Fruit fly (Drosophila melanogaster) whole organism, wandering third instar larva: Measurements from ENCODE around the gene Pih1D1.

Source experiments
- Abd-B ChIP-seq: fragments of >200 bp; optimal IDR thresholded peaks from 2 replicates; lab custom pipeline; 2017; ENCODE audit warnings: missing biosample characterization, missing genetic modification characterization
- CG32264 ChIP-seq: fragments of 200-800 bp; sonication (Bioruptor generic); optimal IDR thresholded peaks from 2 replicates; lab custom pipeline; 2016; ENCODE audit warnings: missing biosample characterization, missing genetic modification characterization
- CrebA ChIP-seq: fragments of 200-800 bp; sonication (Bioruptor generic); optimal IDR thresholded peaks from 2 replicates; lab custom pipeline; 2016; ENCODE audit warnings: missing biosample characterization, mild to moderate bottlenecking, missing genetic modification characterization, borderline replicate concordance
- Dfd ChIP-seq: fragments of >200 bp; optimal IDR thresholded peaks from 2 replicates; lab custom pipeline; 2017; ENCODE audit warnings: missing biosample characterization, missing genetic modification characterization
- Dif ChIP-seq: fragments of 200-275, 200-300 bp; sonication (Bioruptor generic); optimal IDR thresholded peaks from 2 replicates; lab custom pipeline; 2018; ENCODE audit warnings: missing biosample characterization, missing genetic modification characterization; ENCODE audit not compliant: partially characterized antibody
- GATAd ChIP-seq: sonication (Bioruptor generic); optimal IDR thresholded peaks from 2 replicates; lab custom pipeline; 2016; ENCODE audit warnings: missing biosample characterization, missing genetic modification characterization
- HLH106 ChIP-seq: fragments of 200-800 bp; optimal IDR thresholded peaks from 3 replicates; lab custom pipeline; 2019; ENCODE audit warnings: missing biosample characterization, mild to moderate bottlenecking, missing genetic modification characterization, moderate library complexity
- Hnf4 ChIP-seq: fragments of 200-800 bp; sonication (Bioruptor generic); optimal IDR thresholded peaks from 2 replicates; lab custom pipeline; 2016; ENCODE audit warnings: missing biosample characterization, mild to moderate bottlenecking, missing genetic modification characterization
- Hr78 ChIP-seq: fragments of >200 bp; optimal IDR thresholded peaks from 2 replicates; lab custom pipeline; 2017; ENCODE audit warnings: missing biosample characterization, missing genetic modification characterization
- Hr83 ChIP-seq: fragments of 200-300 bp; sonication (Bioruptor generic); optimal IDR thresholded peaks from 2 replicates; lab custom pipeline; 2016; ENCODE audit warnings: missing biosample characterization, mild to moderate bottlenecking, missing genetic modification characterization, moderate library complexity; ENCODE audit not compliant: poor library complexity, severe bottlenecking
- Mio ChIP-seq: sonication (Bioruptor generic); optimal IDR thresholded peaks from 2 replicates; lab custom pipeline; 2016; ENCODE audit warnings: missing biosample characterization, missing genetic modification characterization
- Myc ChIP-seq: fragments of >200 bp; optimal IDR thresholded peaks from 2 replicates; lab custom pipeline; 2017
- N ChIP-seq: fragments of >200 bp; optimal IDR thresholded peaks from 2 replicates; lab custom pipeline; 2018; ENCODE audit warnings: missing biosample characterization, missing external identifiers, missing genetic modification characterization
- Rel ChIP-seq, 2 experiments: fragments of 200-800 bp; sonication (Bioruptor generic) in 1 of 2; optimal IDR thresholded peaks; 2 replicates in 1 of 2; 3 replicates in 1 of 2; lab custom pipeline; 2016 to 2019; ENCODE audit warnings: mild to moderate bottlenecking in 2 of 2, missing biosample characterization in 2 of 2, missing genetic modification characterization in 2 of 2, moderate library complexity in 1 of 2
- Sp1 ChIP-seq: fragments of 200-800 bp; sonication (Bioruptor generic); optimal IDR thresholded peaks from 3 replicates; lab custom pipeline; 2019; ENCODE audit warnings: missing biosample characterization, mild to moderate bottlenecking, missing genetic modification characterization, moderate library complexity
- Vsx2 ChIP-seq: fragments of 200-300, 225-300 bp; sonication (Bioruptor generic); optimal IDR thresholded peaks from 2 replicates; lab custom pipeline; 2018; ENCODE audit warnings: missing biosample characterization, missing genetic modification characterization; ENCODE audit not compliant: partially characterized antibody
- br ChIP-seq: fragments of 200-800 bp; sonication (Bioruptor generic); optimal IDR thresholded peaks from 2 replicates; lab custom pipeline; 2016; ENCODE audit warnings: missing biosample characterization, missing genetic modification characterization
- brk ChIP-seq: fragments of 200-800 bp; sonication (Bioruptor generic); optimal IDR thresholded peaks from 2 replicates; lab custom pipeline; 2016; ENCODE audit warnings: missing biosample characterization, mild to moderate bottlenecking, missing genetic modification characterization
- dl ChIP-seq, 2 experiments: fragments of 175-275, 200-275 bp in 1 of 2; fragments of 200-275 bp in 1 of 2; sonication (Bioruptor generic); optimal IDR thresholded peaks; lab custom pipeline; 2018; ENCODE audit warnings: mild to moderate bottlenecking in 2 of 2, missing biosample characterization in 2 of 2, missing genetic modification characterization in 2 of 2, moderate library complexity in 2 of 2; ENCODE audit not compliant: partially characterized antibody in 2 of 2, insufficient read depth in 1 of 2
- dmrt93B ChIP-seq: fragments of 200-800 bp; sonication (Bioruptor generic); optimal IDR thresholded peaks from 2 replicates; lab custom pipeline; 2018; ENCODE audit warnings: missing biosample characterization, mild to moderate bottlenecking, missing genetic modification characterization
- dsf ChIP-seq: sonication (Bioruptor generic); optimal IDR thresholded peaks from 2 replicates; lab custom pipeline; 2016; ENCODE audit warnings: missing biosample characterization, missing genetic modification characterization, borderline replicate concordance
- foxo ChIP-seq, 2 experiments: fragments of 200-800 bp; sonication (Bioruptor generic); optimal IDR thresholded peaks; 2 replicates in 1 of 2; 3 replicates in 1 of 2; lab custom pipeline; 2016 to 2017; ENCODE audit warnings: missing biosample characterization in 2 of 2, missing genetic modification characterization in 2 of 2
- fru ChIP-seq: fragments of 200-800 bp; sonication (Bioruptor generic); optimal IDR thresholded peaks from 3 replicates; lab custom pipeline; 2016; ENCODE audit warnings: missing biosample characterization, mild to moderate bottlenecking, missing genetic modification characterization
- h ChIP-seq: fragments of 200-800 bp; sonication (Bioruptor generic); optimal IDR thresholded peaks from 3 replicates; lab custom pipeline; 2016; ENCODE audit warnings: missing biosample characterization, mild to moderate bottlenecking, missing genetic modification characterization
- jim ChIP-seq: fragments of 175-275, 200-325 bp; sonication (Bioruptor generic); optimal IDR thresholded peaks from 2 replicates; lab custom pipeline; 2016; ENCODE audit warnings: missing biosample characterization, mild to moderate bottlenecking, missing genetic modification characterization
- pan ChIP-seq: fragments of >200 bp; optimal IDR thresholded peaks from 2 replicates; lab custom pipeline; 2017
- psq ChIP-seq: fragments of 200-800 bp; sonication (Bioruptor generic); optimal IDR thresholded peaks from 3 replicates; lab custom pipeline; 2017; ENCODE audit warnings: missing biosample characterization, mild to moderate bottlenecking, missing genetic modification characterization, moderate library complexity
- rgr ChIP-seq: fragments of 200-800 bp; sonication (Bioruptor generic); optimal IDR thresholded peaks from 3 replicates; lab custom pipeline; 2016; ENCODE audit warnings: missing biosample characterization, mild to moderate bottlenecking, missing genetic modification characterization
- sage ChIP-seq: fragments of 200-800 bp; sonication (Bioruptor generic); optimal IDR thresholded peaks from 2 replicates; lab custom pipeline; 2016; ENCODE audit warnings: missing biosample characterization, mild to moderate bottlenecking, missing genetic modification characterization
- tai ChIP-seq: sonication (Bioruptor generic); optimal IDR thresholded peaks from 2 replicates; lab custom pipeline; 2016; ENCODE audit warnings: missing biosample characterization, missing genetic modification characterization
- usp ChIP-seq: fragments of >200 bp; optimal IDR thresholded peaks from 2 replicates; lab custom pipeline; 2017; ENCODE audit warnings: missing biosample characterization, missing genetic modification characterization
- woc ChIP-seq: sonication (Bioruptor generic); optimal IDR thresholded peaks from 2 replicates; lab custom pipeline; 2016; ENCODE audit warnings: missing biosample characterization, mild to moderate bottlenecking, missing genetic modification characterization

Pih1D1 gene

DNA sequence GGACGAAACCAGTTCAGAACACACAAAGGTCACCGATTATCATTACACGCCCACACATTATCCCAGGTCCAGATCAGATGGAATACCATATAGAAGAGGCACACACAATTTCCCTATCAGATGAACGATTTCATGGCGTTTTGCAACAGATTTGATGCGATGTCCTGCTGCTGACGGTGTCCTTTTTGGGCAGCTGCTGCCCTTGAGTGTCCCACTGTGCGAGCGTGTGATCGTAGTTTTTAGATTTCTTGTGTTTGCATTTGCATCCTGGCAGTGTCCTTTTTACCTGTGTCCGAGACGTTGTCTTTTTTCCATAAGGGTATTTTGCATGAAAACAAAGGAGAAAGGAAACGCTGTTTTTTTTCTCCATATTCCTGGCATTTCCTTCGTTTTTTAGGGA lies 42.3 kb downstream of the Pih1D1 start:
- no peak for TF ChIP-seq h (GFP tag; lab: Kevin White, UChicago)
- TF ChIP-seq jim (GFP tag; lab: Kevin White, UChicago): no peak
- no peak for TF ChIP-seq tai
- TF ChIP-seq woc (GFP tag; lab: Kevin White, UChicago): no peak
- TF ChIP-seq Abd-B (GFP tag; lab: Kevin White, UChicago): no peak
- TF ChIP-seq Hr78 (GFP tag; lab: Kevin White, UChicago): no peak
- TF ChIP-seq Hnf4 (GFP tag; lab: Kevin White, UChicago): no peak
- TF ChIP-seq brk (GFP tag; lab: Kevin White, UChicago): no peak
- TF ChIP-seq br (GFP tag; lab: Kevin White, UChicago): no peak
- no peak for TF ChIP-seq Vsx2
- no peak for TF ChIP-seq Myc (lab: Kevin White, UChicago)
- TF ChIP-seq Dif (GFP tag; lab: Kevin White, UChicago): no peak
- no peak for TF ChIP-seq HLH106 (tag; lab: Kevin White, UChicago)
- no peak for TF ChIP-seq sage (GFP tag; lab: Kevin White, UChicago)
- TF ChIP-seq usp: no peak
- TF ChIP-seq dsf (GFP tag; lab: Kevin White, UChicago): no peak
- no peak for TF ChIP-seq Dfd

DNA sequence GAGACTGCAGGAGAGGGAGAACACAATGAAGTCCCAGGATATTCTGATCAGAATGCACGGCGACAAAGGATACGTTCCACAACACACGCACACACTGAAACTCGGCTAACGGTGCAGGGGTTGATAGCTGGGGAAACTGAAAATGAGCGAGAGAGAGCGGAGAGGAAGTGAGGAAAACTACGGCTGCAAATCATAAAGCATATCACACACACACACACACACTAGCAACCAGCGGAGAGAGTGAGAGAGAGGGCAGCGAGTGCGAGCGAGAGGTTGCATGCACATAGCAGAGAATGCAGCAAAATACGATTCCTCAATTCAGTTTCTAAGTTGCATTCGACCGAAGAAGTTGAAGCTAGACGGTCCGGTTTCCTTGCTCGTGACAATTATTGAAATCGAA lies 43.4 kb downstream of the Pih1D1 start:
- no peak for TF ChIP-seq psq (GFP tag; lab: Kevin White, UChicago)
- no peak for TF ChIP-seq Mio
- no peak for TF ChIP-seq Hr78 (GFP tag; lab: Kevin White, UChicago)
- TF ChIP-seq brk (GFP tag; lab: Kevin White, UChicago): no peak
- no peak for TF ChIP-seq rgr (GFP tag; lab: Kevin White, UChicago)
- TF ChIP-seq tai: no peak
- TF ChIP-seq CG32264 (GFP tag; lab: Kevin White, UChicago): no peak
- no peak for TF ChIP-seq jim (GFP tag; lab: Kevin White, UChicago)
- no peak for TF ChIP-seq Rel (GFP tag; optimal IDR thresholded peaks at IDR 0.05; lab: Kevin White, UChicago)
- TF ChIP-seq Rel (tag; optimal IDR thresholded peaks at IDR 0.05; lab: Kevin White, UChicago): no peak
- no peak for TF ChIP-seq fru

dm6 chr2L:12674365-12674764 lies 47.3 kb downstream of the Pih1D1 start:
- TF ChIP-seq Rel (GFP tag; optimal IDR thresholded peaks at IDR 0.05; lab: Kevin White, UChicago): no peak
- TF ChIP-seq Rel (tag; optimal IDR thresholded peaks at IDR 0.05; lab: Kevin White, UChicago): no peak
- no peak for TF ChIP-seq Sp1 (GFP tag; lab: Kevin White, UChicago)
- no peak for TF ChIP-seq woc (GFP tag; lab: Kevin White, UChicago)
- TF ChIP-seq pan (lab: Kevin White, UChicago): no peak
- no peak for TF ChIP-seq br (GFP tag; lab: Kevin White, UChicago)
- no peak for TF ChIP-seq N (GFP tag; lab: Kevin White, UChicago)
- TF ChIP-seq dl (GFP tag; optimal IDR thresholded peaks at IDR 0.05; lab: Kevin White, UChicago; ENCODE audit: insufficient read depth in 1 of 2, partially characterized antibody in 2 of 2): no peak
- no peak for TF ChIP-seq h (GFP tag; lab: Kevin White, UChicago)
- TF ChIP-seq brk (GFP tag; lab: Kevin White, UChicago): no peak
- no peak for TF ChIP-seq foxo (GFP tag; optimal IDR thresholded peaks at IDR 0.05; lab: Kevin White, UChicago)
- no peak for TF ChIP-seq Vsx2
- no peak for TF ChIP-seq fru

dm6 chr2L:12672296-12672695 lies 49.3 kb downstream of the Pih1D1 start:
- no peak for TF ChIP-seq CrebA
- no peak for TF ChIP-seq Dfd
- no peak for TF ChIP-seq Rel (GFP tag; optimal IDR thresholded peaks at IDR 0.05; lab: Kevin White, UChicago)
- no peak for TF ChIP-seq Rel (tag; optimal IDR thresholded peaks at IDR 0.05; lab: Kevin White, UChicago)
- no peak for TF ChIP-seq Vsx2
- no peak for TF ChIP-seq Hr78 (GFP tag; lab: Kevin White, UChicago)
- TF ChIP-seq br (GFP tag; lab: Kevin White, UChicago): no peak
- no peak for TF ChIP-seq tai
- no peak for TF ChIP-seq dmrt93B (GFP tag; lab: Kevin White, UChicago)
- TF ChIP-seq usp: no peak
- TF ChIP-seq Sp1 (GFP tag; lab: Kevin White, UChicago): no peak
- TF ChIP-seq GATAd (GFP tag; lab: Kevin White, UChicago): no peak
- TF ChIP-seq rgr (GFP tag; lab: Kevin White, UChicago): no peak
- no peak for TF ChIP-seq Abd-B (GFP tag; lab: Kevin White, UChicago)
- TF ChIP-seq jim (GFP tag; lab: Kevin White, UChicago): no peak
- TF ChIP-seq Hr83 (GFP tag; lab: Kevin White, UChicago): no peak
- no peak for TF ChIP-seq sage (GFP tag; lab: Kevin White, UChicago)
- no peak for TF ChIP-seq CG32264 (GFP tag; lab: Kevin White, UChicago)
- no peak for TF ChIP-seq brk (GFP tag; lab: Kevin White, UChicago)
